Worm (Caenorhabditis elegans): ENCODE measurements around the gene tmbi-4.
A peak's percentile ranks its signal among the peaks of the same experiment; 100 is the strongest.

tmbi-4 gene

DNA sequence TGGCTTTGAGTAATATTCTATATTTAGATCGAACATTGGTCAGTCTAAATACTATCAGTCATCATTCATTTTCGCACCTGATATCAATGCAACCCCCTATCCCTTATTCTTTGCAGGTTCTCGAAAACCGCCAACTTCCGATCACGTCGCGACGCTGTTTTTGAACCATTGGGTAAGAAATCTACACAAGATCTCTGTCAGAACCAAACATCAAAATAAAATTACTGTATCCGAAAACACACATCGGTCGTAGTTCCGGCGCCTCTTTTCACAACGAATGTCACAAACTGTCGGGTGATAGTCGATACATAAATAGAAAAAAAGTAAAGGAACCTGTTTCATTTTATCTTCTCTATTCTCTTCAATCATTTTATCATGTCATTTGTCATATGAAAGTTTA is 3.5 kb upstream of the tmbi-4 start (continued):
- TF ChIP-seq nhr-237 (tag; optimal IDR thresholded peaks at IDR 0.05) (no peak), nhr-19 (GFP tag; conservative IDR thresholded peaks at IDR 0.05) (peak; percentile 45), mdl-1 (tag; optimal IDR thresholded peaks at IDR 0.05) (peak in 1 of 2 experiments; percentile 36), elt-3 (tag; optimal IDR thresholded peaks at IDR 0.05) (peak in 4 of 6 experiments; percentile 60 to 93 (median 76)), pag-3 (tag; optimal IDR thresholded peaks at IDR 0.05; ENCODE audit: borderline replicate concordance, insufficient read depth) (no peak), jun-1 (tag; optimal IDR thresholded peaks at IDR 0.05) (no peak), dsc-1 (tag; optimal IDR thresholded peaks at IDR 0.05) (no peak), nhr-84 (tag; optimal IDR thresholded peaks at IDR 0.05) (no peak), mab-9 (GFP tag; IDR thresholded peaks at IDR 0.05) (no peak), Y116A8C.19 (tag; optimal IDR thresholded peaks at IDR 0.05; ENCODE audit: borderline replicate concordance) (no peak), nhr-71 (tag; optimal IDR thresholded peaks at IDR 0.05) (peak; percentile 73), nhr-11 (tag; optimal IDR thresholded peaks at IDR 0.05) (no peak), zip-4 (GFP tag; optimal IDR thresholded peaks at IDR 0.05) (no peak), fkh-10 (GFP tag; optimal IDR thresholded peaks at IDR 0.05) (no peak), alr-1 (tag; optimal IDR thresholded peaks at IDR 0.05; ENCODE audit: borderline replicate concordance) (no peak), C34B4.2 (tag; optimal IDR thresholded peaks at IDR 0.05) (no peak), lsy-2 (tag; optimal IDR thresholded peaks at IDR 0.05) (peak in 1 of 2 experiments; percentile 76), irx-1 (tag; optimal IDR thresholded peaks at IDR 0.05) (no peak), fkh-4 (tag; optimal IDR thresholded peaks at IDR 0.05; ENCODE audit: borderline replicate concordance) (no peak), lin-14 (GFP tag; optimal IDR thresholded peaks at IDR 0.05) (peak; percentile 74), ama-1 (optimal IDR thresholded peaks at IDR 0.05) (no peak), skn-1 (tag; optimal IDR thresholded peaks at IDR 0.05) (no peak), unc-30 (tag; optimal IDR thresholded peaks at IDR 0.05) (no peak), ces-1 (GFP tag; optimal IDR thresholded peaks at IDR 0.05) (no peak), egl-27 (tag; optimal IDR thresholded peaks at IDR 0.05) (no peak), tlp-1 (tag; optimal IDR thresholded peaks at IDR 0.05) (no peak), pax-3 (tag; optimal IDR thresholded peaks at IDR 0.05) (no peak), ceh-90 (tag; optimal IDR thresholded peaks at IDR 0.05) (no peak), unc-130 (tag; optimal IDR thresholded peaks at IDR 0.05) (peak; percentile 69), nhr-28 (tag; optimal IDR thresholded peaks at IDR 0.05) (no peak), fos-1 (tag; optimal IDR thresholded peaks at IDR 0.05) (no peak), vab-15 (tag; optimal IDR thresholded peaks at IDR 0.05) (no peak), nhr-77 (tag; optimal IDR thresholded peaks at IDR 0.05) (no peak), lin-39 (tag; optimal IDR thresholded peaks at IDR 0.05) (no peak), nhr-90 (tag; optimal IDR thresholded peaks at IDR 0.05; ENCODE audit: poor library complexity) (peak; percentile 62), grh-1 (GFP tag; IDR thresholded peaks at IDR 0.05) (peak; percentile 59), lin-15B (tag; optimal IDR thresholded peaks at IDR 0.05) (no peak), egl-13 (tag; optimal IDR thresholded peaks at IDR 0.05) (no peak), rnt-1 (tag; optimal IDR thresholded peaks at IDR 0.05) (no peak), C16A3.4 (tag; optimal IDR thresholded peaks at IDR 0.05) (peak; percentile 6), dpl-1 (GFP tag; optimal IDR thresholded peaks at IDR 0.05) (no peak), sup-37 (GFP tag; optimal IDR thresholded peaks at IDR 0.05) (no peak), ceh-8 (GFP tag; optimal IDR thresholded peaks at IDR 0.05) (no peak), lin-13 (GFP tag; optimal IDR thresholded peaks at IDR 0.05) (no peak), elt-2 (tag; optimal IDR thresholded peaks at IDR 0.05) (no peak), snu-23 (GFP tag; optimal IDR thresholded peaks at IDR 0.05) (peak; percentile 55), ceh-88 (GFP tag; IDR thresholded peaks at IDR 0.05) (no peak), blmp-1 (tag; optimal IDR thresholded peaks at IDR 0.05) (peak; percentile 80), zag-1 (tag; optimal IDR thresholded peaks at IDR 0.05) (no peak), nhr-85 (tag) (peak; percentile 94), nhr-20 (tag; optimal IDR thresholded peaks at IDR 0.05) (peak; percentile 77), fkh-8 (tag; optimal IDR thresholded peaks at IDR 0.05) (no peak), efl-3 (GFP tag; optimal IDR thresholded peaks at IDR 0.05) (no peak)

All from whole organism, L1 larva.